Worm (Caenorhabditis elegans) whole organism, young adult: ENCODE measurements around the gene D1005.4.

ENCODE experiments used
- B0019.2 ChIP-seq: fragments of 200-800 bp; sonication (Bioruptor generic); conservative IDR thresholded peaks from 2 replicates; pipeline ENCODE4 v1.3.6; 2022; ENCODE audit warnings: missing genetic modification reagents, missing genetic modification characterization, missing compliant biosample characterization
- B0035.1 ChIP-seq: sonication (generic microtip); optimal IDR thresholded peaks from 2 replicates; lab custom pipeline; 2016; ENCODE audit warnings: missing genetic modification characterization, mild to moderate bottlenecking, missing compliant biosample characterization, missing genotype, missing genetic modification reagents
- B0261.1 ChIP-seq: sonication (generic microtip); optimal IDR thresholded peaks from 2 replicates; lab custom pipeline; 2016; ENCODE audit warnings: mild to moderate bottlenecking, missing genetic modification characterization, moderate library complexity, missing compliant biosample characterization
- F10E7.11 ChIP-seq: sonication (generic microtip); optimal IDR thresholded peaks from 2 replicates; lab custom pipeline; 2017; ENCODE audit warnings: mild to moderate bottlenecking, missing genetic modification characterization, moderate library complexity, missing compliant biosample characterization
- F22D6.2 ChIP-seq: sonication (generic microtip); optimal IDR thresholded peaks from 2 replicates; lab custom pipeline; 2016; ENCODE audit warnings: mild to moderate bottlenecking, missing genetic modification characterization, missing compliant biosample characterization
- F23B12.7 ChIP-seq: sonication (generic microtip); optimal IDR thresholded peaks from 2 replicates; lab custom pipeline; 2017; ENCODE audit warnings: missing genetic modification characterization, mild to moderate bottlenecking, missing compliant biosample characterization, antibody characterized with exemption, moderate library complexity; ENCODE audit not compliant: insufficient read depth
- F37B4.10 ChIP-seq: fragments of 200-800 bp; sonication (Bioruptor generic); IDR thresholded peaks from 2 replicates; pipeline ENCODE4 v1.3.6; 2022; ENCODE audit warnings: missing genetic modification characterization, missing compliant biosample characterization
- F57C9.4 ChIP-seq: sonication (generic microtip); optimal IDR thresholded peaks from 2 replicates; lab custom pipeline; 2017; ENCODE audit warnings: mild to moderate bottlenecking, missing genetic modification characterization, missing compliant biosample characterization
- Y56A3A.18 ChIP-seq: fragments of 200-800 bp; sonication (Bioruptor generic); IDR thresholded peaks from 2 replicates; pipeline ENCODE4 v1.3.6; 2022; ENCODE audit warnings: missing genetic modification reagents, missing genetic modification characterization, missing compliant biosample characterization
- Y79H2A.3 ChIP-seq: fragments of 200-800 bp; sonication (Bioruptor generic); conservative IDR thresholded peaks from 2 replicates; pipeline ENCODE4 v1.3.6; 2022; ENCODE audit warnings: missing genetic modification reagents, missing genetic modification characterization, missing compliant biosample characterization
- ama-1 ChIP-seq, 3 experiments: fragments of 150-350 bp in 1 of 3; sonication (generic microtip) in 2 of 3; optimal IDR thresholded peaks; 2 replicates each; lab custom pipeline; 2014 to 2018; ENCODE audit warnings: missing biosample characterization in 2 of 3, missing genetic modification characterization in 2 of 3, missing genetic modification reagents in 2 of 3
- aptf-2 ChIP-seq: fragments of 200-800 bp; sonication (Bioruptor generic); conservative IDR thresholded peaks from 2 replicates; pipeline ENCODE4 v1.3.6; 2022; ENCODE audit warnings: missing genetic modification reagents, missing genetic modification characterization, missing compliant biosample characterization
- atf-7 ChIP-seq: sonication (generic microtip); optimal IDR thresholded peaks from 2 replicates; lab custom pipeline; 2017; ENCODE audit warnings: mild to moderate bottlenecking, missing genetic modification characterization, missing compliant biosample characterization
- attf-3 ChIP-seq: fragments of 200-800 bp; sonication (Bioruptor generic); conservative IDR thresholded peaks from 2 replicates; pipeline ENCODE4 v1.3.6; 2022; ENCODE audit warnings: missing genetic modification reagents, missing genetic modification characterization, missing compliant biosample characterization
- attf-5 ChIP-seq: fragments of 200-800 bp; sonication (Bioruptor generic); optimal IDR thresholded peaks from 2 replicates; lab custom pipeline; 2018; ENCODE audit warnings: mild to moderate bottlenecking, missing genetic modification characterization, missing compliant biosample characterization
- ccch-3 ChIP-seq: fragments of 200-800 bp; sonication (Bioruptor generic); optimal IDR thresholded peaks from 2 replicates; lab custom pipeline; 2018; ENCODE audit warnings: mild to moderate bottlenecking, missing genetic modification characterization, missing compliant biosample characterization
- cebp-2 ChIP-seq: fragments of 200-800 bp; sonication (Bioruptor generic); IDR thresholded peaks from 2 replicates; pipeline ENCODE4 v1.3.6; 2022; ENCODE audit warnings: missing genetic modification characterization, missing compliant biosample characterization
- ceh-100 ChIP-seq: fragments of 200-800 bp; sonication (Bioruptor generic); IDR thresholded peaks from 2 replicates; pipeline ENCODE4 v1.3.6; 2022; ENCODE audit warnings: missing genetic modification reagents, missing genetic modification characterization, missing compliant biosample characterization
- ceh-27 ChIP-seq: fragments of 200-800 bp; sonication (Bioruptor generic); optimal IDR thresholded peaks from 2 replicates; lab custom pipeline; 2018; ENCODE audit warnings: mild to moderate bottlenecking, missing genetic modification characterization, moderate library complexity, missing compliant biosample characterization
- ceh-40 ChIP-seq: fragments of 200-800 bp; sonication (Bioruptor generic); IDR thresholded peaks from 2 replicates; pipeline ENCODE4 v1.3.6; 2022; ENCODE audit warnings: missing genetic modification characterization, missing compliant biosample characterization
- ceh-91 ChIP-seq: fragments of 200-800 bp; sonication (Bioruptor generic); IDR thresholded peaks from 2 replicates; pipeline ENCODE4 v1.3.6; 2022; ENCODE audit warnings: missing genetic modification reagents, missing genetic modification characterization, missing compliant biosample characterization
- dpff-1 ChIP-seq: sonication (generic microtip); optimal IDR thresholded peaks from 2 replicates; lab custom pipeline; 2017; ENCODE audit warnings: mild to moderate bottlenecking, missing genetic modification characterization, missing compliant biosample characterization
- efl-1 ChIP-seq: fragments of 150-350 bp; optimal IDR thresholded peaks from 2 replicates; lab custom pipeline; 2014; ENCODE audit warnings: missing biosample characterization, missing genetic modification reagents, missing genetic modification characterization
- egrh-3 ChIP-seq: fragments of 200-800 bp; sonication (Bioruptor generic); IDR thresholded peaks from 2 replicates; pipeline ENCODE4 v1.3.6; 2022; ENCODE audit warnings: missing genetic modification reagents, missing genetic modification characterization, missing compliant biosample characterization
- hmg-1.2 ChIP-seq: fragments of 200-800 bp; sonication (Bioruptor generic); IDR thresholded peaks from 2 replicates; pipeline ENCODE4 v1.3.6; 2022; ENCODE audit warnings: missing genetic modification reagents, missing genetic modification characterization, missing compliant biosample characterization
- hmg-20 ChIP-seq: fragments of 200-800 bp; sonication (Bioruptor generic); IDR thresholded peaks from 2 replicates; pipeline ENCODE4 v1.3.6; 2022; ENCODE audit warnings: missing genetic modification reagents, missing genetic modification characterization, missing compliant biosample characterization
- lag-1 ChIP-seq: fragments of 200-800 bp; sonication (Bioruptor generic); IDR thresholded peaks from 2 replicates; pipeline ENCODE4 v1.3.6; 2022; ENCODE audit warnings: missing genetic modification reagents, missing genetic modification characterization, missing compliant biosample characterization
- lsl-1 ChIP-seq: fragments of 200-800 bp; sonication (Bioruptor generic); optimal IDR thresholded peaks from 2 replicates; lab custom pipeline; 2018; ENCODE audit warnings: mild to moderate bottlenecking, missing genetic modification characterization, moderate library complexity, missing compliant biosample characterization
- lsy-27 ChIP-seq: sonication (generic microtip); optimal IDR thresholded peaks from 2 replicates; lab custom pipeline; 2017; ENCODE audit warnings: missing genetic modification characterization, mild to moderate bottlenecking, missing compliant biosample characterization, antibody characterized with exemption, missing genotype, borderline replicate concordance; ENCODE audit not compliant: insufficient read depth
- nhr-120 ChIP-seq: fragments of 200-800 bp; sonication (Bioruptor generic); IDR thresholded peaks from 2 replicates; pipeline ENCODE4 v1.3.6; 2022; ENCODE audit warnings: missing genetic modification characterization, missing compliant biosample characterization
- rec-8 ChIP-seq, 2 experiments: sonication (generic microtip); optimal IDR thresholded peaks; 2 replicates each; lab custom pipeline; 2016; ENCODE audit warnings: mild to moderate bottlenecking in 2 of 2, missing genetic modification characterization in 2 of 2, missing genetic modification reagents in 2 of 2, missing genotype in 2 of 2, missing biosample characterization in 1 of 2, missing compliant biosample characterization in 1 of 2, moderate library complexity in 1 of 2
- repo-1 ChIP-seq: sonication (generic microtip); optimal IDR thresholded peaks from 2 replicates; lab custom pipeline; 2017; ENCODE audit warnings: mild to moderate bottlenecking, missing genetic modification characterization, missing compliant biosample characterization
- snpc-1.1 ChIP-seq: sonication (generic microtip); optimal IDR thresholded peaks from 2 replicates; lab custom pipeline; 2017; ENCODE audit warnings: missing genetic modification characterization, mild to moderate bottlenecking, missing compliant biosample characterization, antibody characterized with exemption, moderate library complexity, missing genotype, missing genetic modification reagents; ENCODE audit not compliant: insufficient read depth
- sptf-2 ChIP-seq: fragments of 200-800 bp; sonication (Bioruptor generic); optimal IDR thresholded peaks from 2 replicates; lab custom pipeline; 2018; ENCODE audit warnings: mild to moderate bottlenecking, missing genetic modification characterization, missing compliant biosample characterization
- unc-62 ChIP-seq: fragments of 150-350 bp; optimal IDR thresholded peaks from 2 replicates; lab custom pipeline; 2014; ENCODE audit warnings: missing biosample characterization, missing genetic modification reagents, missing genetic modification characterization
- zfh-2 ChIP-seq: fragments of 200-800 bp; sonication (Bioruptor generic); conservative IDR thresholded peaks from 2 replicates; pipeline ENCODE4 v1.3.6; 2022; ENCODE audit warnings: missing genetic modification reagents, missing genetic modification characterization, missing compliant biosample characterization
- ztf-22 ChIP-seq: fragments of 200-800 bp; sonication (Bioruptor generic); optimal IDR thresholded peaks from 2 replicates; lab custom pipeline; 2018; ENCODE audit warnings: mild to moderate bottlenecking, missing genetic modification characterization, moderate library complexity, missing compliant biosample characterization
- ztf-28 ChIP-seq: fragments of 200-800 bp; sonication (Bioruptor generic); IDR thresholded peaks from 2 replicates; pipeline ENCODE4 v1.3.6; 2022; ENCODE audit warnings: missing genetic modification reagents, missing genetic modification characterization, missing compliant biosample characterization
- ztf-6 ChIP-seq: fragments of 200-800 bp; sonication (Bioruptor generic); IDR thresholded peaks from 2 replicates; pipeline ENCODE4 v1.3.6; 2022; ENCODE audit warnings: missing genetic modification reagents, missing genetic modification characterization, missing compliant biosample characterization

Gene D1005.4

DNA sequence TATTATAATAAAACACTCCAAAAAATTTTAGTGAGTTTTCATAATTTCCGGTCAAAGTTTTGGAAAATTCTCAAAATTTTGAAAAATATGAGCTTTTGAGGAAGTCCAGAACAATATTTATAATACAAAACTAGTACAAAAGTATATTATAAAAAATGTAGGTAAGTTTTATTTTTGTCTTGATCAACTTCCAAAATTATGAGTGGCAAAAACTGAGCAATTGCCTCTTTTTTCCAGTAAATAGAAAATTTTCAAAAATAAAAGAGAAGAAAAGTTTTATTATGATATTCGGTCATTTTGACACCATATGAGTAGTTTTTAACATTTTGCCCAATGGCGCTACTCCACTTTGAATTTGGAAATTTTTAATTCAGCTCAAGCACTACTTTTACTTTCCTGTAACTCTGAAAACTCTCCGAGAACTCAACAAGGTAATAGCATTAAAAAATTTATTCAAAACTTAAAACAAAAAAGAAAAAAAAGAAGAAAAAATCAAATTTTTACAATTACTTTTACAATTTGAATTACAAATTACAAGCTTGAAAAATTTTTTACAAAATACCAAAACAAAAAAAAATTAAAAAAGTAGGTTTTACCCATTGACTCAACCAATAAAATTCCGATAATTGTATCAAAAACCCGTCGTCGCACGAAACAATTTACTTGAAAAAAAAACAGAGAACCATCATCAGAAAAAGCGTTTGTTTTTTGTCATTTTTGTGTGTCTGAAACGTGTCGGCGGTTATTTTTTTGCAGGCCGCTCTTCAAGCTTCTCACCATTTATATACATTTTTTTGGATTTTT, 18.3 kb upstream of the D1005.4 start (continued):
- TF ChIP-seq ztf-6 (GFP tag; lab: Robert Waterston, UW) (peak; percentile 47; the same call in 1 of the 2 replicates), efl-1 (GFP tag; lab: Kevin White, UChicago) (no peak), atf-7 (tag; lab: Kevin White, UChicago) (peak; percentile 82), hmg-1.2 (GFP tag; lab: Robert Waterston, UW) (peak; percentile 40), Y79H2A.3 (GFP tag; lab: Robert Waterston, UW) (peak; percentile 97), lsy-27 (no peak), repo-1 (tag; lab: Kevin White, UChicago) (peak; percentile 57), rec-8 (tag; optimal IDR thresholded peaks at IDR 0.05; lab: Kevin White, UChicago) (no peak), Y56A3A.18 (peak; percentile 89), aptf-2 (peak; percentile 85), ceh-91 (GFP tag; lab: Robert Waterston, UW) (peak; percentile 39; the same call in 1 of the 2 replicates), ceh-100 (GFP tag; lab: Robert Waterston, UW) (peak; percentile 64; the same call in 1 of the 2 replicates), dpff-1 (tag; lab: Kevin White, UChicago) (peak; percentile 30), ama-1 (optimal IDR thresholded peaks at IDR 0.05; lab: Kevin White, UChicago) (no peak), ama-1 (GFP tag; optimal IDR thresholded peaks at IDR 0.05; lab: Kevin White, UChicago) (no peak), snpc-1.1 (tag; lab: Kevin White, UChicago) (no peak), lag-1 (0 out of 2 replicates have a peak, but pooled peaks have one; percentile 80), F37B4.10 (GFP tag; lab: Robert Waterston, UW) (no peak), B0035.1 (tag; lab: Kevin White, UChicago) (peak; percentile 74), F57C9.4 (tag; lab: Kevin White, UChicago) (peak; percentile 85), B0261.1 (tag; lab: Kevin White, UChicago) (peak; percentile 17), F22D6.2 (no peak), ceh-27 (GFP tag; lab: Kevin White, UChicago) (no peak), nhr-120 (0 out of 2 replicates have a peak, but pooled peaks have one; percentile 47), attf-3 (GFP tag; lab: Robert Waterston, UW) (peak; percentile 57), F23B12.7 (tag; lab: Kevin White, UChicago) (peak; percentile 2), B0019.2 (GFP tag; lab: Robert Waterston, UW) (peak; percentile 6; the same call in 1 of the 2 replicates), lsl-1 (GFP tag; lab: Kevin White, UChicago) (peak; percentile 27), ztf-22 (GFP tag; lab: Kevin White, UChicago) (peak; percentile 26), attf-5 (GFP tag; lab: Kevin White, UChicago) (peak; percentile 41), F10E7.11 (tag; lab: Kevin White, UChicago) (no peak), sptf-2 (GFP tag; lab: Kevin White, UChicago) (no peak), ccch-3 (no peak), cebp-2 (0 out of 2 replicates have a peak, but pooled peaks have one; percentile 45), unc-62 (GFP tag; lab: Kevin White, UChicago) (no peak)

DNA sequence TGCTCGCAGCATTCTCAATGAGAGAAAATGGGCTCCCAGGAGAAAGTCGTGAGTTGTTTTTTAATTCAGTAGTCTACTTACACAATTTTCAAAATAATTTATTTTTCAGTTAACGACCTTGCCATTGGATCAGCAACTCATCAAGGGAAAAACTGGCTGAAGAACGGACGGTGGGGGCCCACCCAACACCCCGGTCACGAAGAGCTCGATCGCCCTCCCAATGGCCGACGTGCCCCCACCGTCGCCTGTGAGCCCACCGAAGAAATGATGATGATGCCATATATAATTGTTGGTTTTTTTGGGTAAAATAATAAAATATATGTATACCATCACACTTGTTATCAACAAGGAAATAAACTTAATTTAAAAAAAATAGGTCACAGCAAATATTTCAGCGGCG, 17.3 kb upstream of the D1005.4 start:
- TF ChIP-seq hmg-20 (GFP tag; lab: Robert Waterston, UW) (no peak), ceh-40 (GFP tag; lab: Robert Waterston, UW) (0 out of 2 replicates have a peak, but pooled peaks have one; percentile 11), F10E7.11 (tag; lab: Kevin White, UChicago) (no peak), egrh-3 (GFP tag; lab: Robert Waterston, UW) (peak; percentile 37; the same call in 1 of the 2 replicates), zfh-2 (GFP tag; lab: Robert Waterston, UW) (peak; percentile 86), ztf-28 (no peak)
